Worm (Caenorhabditis elegans) whole organism, L2 larva: Measurements from ENCODE around the gene scl-2.
A peak's percentile ranks its signal among the peaks of the same experiment; 100 is the strongest.

Experiments
- C34F6.9 ChIP-seq: fragments of 150-350 bp; optimal IDR thresholded peaks from 2 replicates; lab custom pipeline; 2014; ENCODE audit warnings: missing biosample characterization, missing genetic modification characterization
- R02D3.7 ChIP-seq: fragments of 150-350 bp; optimal IDR thresholded peaks from 2 replicates; lab custom pipeline; 2014; ENCODE audit warnings: missing biosample characterization, missing genetic modification characterization
- Y55F3AM.14 ChIP-seq: fragments of 200-800 bp; sonication (Bioruptor generic); optimal IDR thresholded peaks from 2 replicates; lab custom pipeline; 2018; ENCODE audit warnings: mild to moderate bottlenecking, missing genetic modification characterization, missing compliant biosample characterization
- ZK546.5 ChIP-seq: sonication (generic microtip); optimal IDR thresholded peaks from 2 replicates; lab custom pipeline; 2017; ENCODE audit warnings: missing biosample characterization, missing genetic modification characterization
- alr-1 ChIP-seq: fragments of 150-350 bp; optimal IDR thresholded peaks from 2 replicates; lab custom pipeline; 2014; ENCODE audit warnings: missing biosample characterization, missing genetic modification characterization
- ama-1 ChIP-seq: fragments of 150-350 bp; optimal IDR thresholded peaks from 2 replicates; lab custom pipeline; 2018; ENCODE audit warnings: inconsistent platforms
- blmp-1 ChIP-seq: sonication (generic microtip); optimal IDR thresholded peaks from 2 replicates; lab custom pipeline; 2017; ENCODE audit warnings: missing genetic modification characterization, mild to moderate bottlenecking, missing compliant biosample characterization, antibody characterized with exemption, moderate library complexity; ENCODE audit not compliant: insufficient read depth
- crh-2 ChIP-seq: sonication (generic microtip); optimal IDR thresholded peaks from 2 replicates; lab custom pipeline; 2017; ENCODE audit warnings: missing biosample characterization, missing genetic modification characterization
- dmd-4 ChIP-seq: sonication (generic microtip); optimal IDR thresholded peaks from 2 replicates; lab custom pipeline; 2017; ENCODE audit warnings: missing biosample characterization, missing genetic modification characterization
- egl-27 ChIP-seq: sonication (generic microtip); optimal IDR thresholded peaks from 3 replicates; lab custom pipeline; 2017; ENCODE audit warnings: missing biosample characterization, missing genetic modification reagents, missing genetic modification characterization
- elt-1 ChIP-seq: fragments of 150-350 bp; optimal IDR thresholded peaks from 2 replicates; lab custom pipeline; 2014; ENCODE audit warnings: missing biosample characterization, missing genetic modification characterization
- elt-3 ChIP-seq: sonication (generic microtip); optimal IDR thresholded peaks from 2 replicates; lab custom pipeline; 2017; ENCODE audit warnings: missing biosample characterization, missing genetic modification characterization
- gmeb-1 ChIP-seq: fragments of 150-350 bp; optimal IDR thresholded peaks from 2 replicates; lab custom pipeline; 2014; ENCODE audit warnings: missing biosample characterization, missing genetic modification characterization
- lin-13 ChIP-seq: fragments of 150-350 bp; optimal IDR thresholded peaks from 2 replicates; lab custom pipeline; 2014; ENCODE audit warnings: missing biosample characterization, missing genetic modification reagents, missing genetic modification characterization
- mab-5 ChIP-seq: fragments of 150-350 bp; optimal IDR thresholded peaks from 2 replicates; lab custom pipeline; 2014; ENCODE audit warnings: missing biosample characterization, missing genetic modification characterization
- mbf-1 ChIP-seq: sonication (generic microtip); optimal IDR thresholded peaks from 2 replicates; lab custom pipeline; 2017; ENCODE audit warnings: missing biosample characterization, missing genetic modification characterization
- mdl-1 ChIP-seq, 2 experiments: fragments of 150-350 bp in 1 of 2; sonication (generic microtip) in 1 of 2; optimal IDR thresholded peaks; 2 replicates each; lab custom pipeline; 2017; ENCODE audit warnings: missing biosample characterization in 2 of 2, missing genetic modification characterization in 2 of 2
- nhr-10 ChIP-seq: sonication (generic microtip); optimal IDR thresholded peaks from 2 replicates; lab custom pipeline; 2017; ENCODE audit warnings: missing biosample characterization, missing genetic modification characterization
- nhr-11 ChIP-seq: fragments of 150-350 bp; optimal IDR thresholded peaks from 2 replicates; lab custom pipeline; 2014; ENCODE audit warnings: missing biosample characterization, missing genetic modification characterization
- nhr-129 ChIP-seq: fragments of 150-350 bp; optimal IDR thresholded peaks from 2 replicates; lab custom pipeline; 2014; ENCODE audit warnings: missing biosample characterization, missing genetic modification characterization
- nhr-21 ChIP-seq: fragments of 150-350 bp; optimal IDR thresholded peaks from 2 replicates; lab custom pipeline; 2014; ENCODE audit warnings: missing biosample characterization, missing genetic modification characterization
- nhr-23 ChIP-seq: fragments of 150-350 bp; optimal IDR thresholded peaks from 2 replicates; lab custom pipeline; 2014; ENCODE audit warnings: missing biosample characterization, missing genetic modification reagents, missing genetic modification characterization
- nhr-237 ChIP-seq: fragments of 150-350 bp; optimal IDR thresholded peaks from 2 replicates; lab custom pipeline; 2014; ENCODE audit warnings: missing biosample characterization, missing genetic modification characterization
- nhr-25 ChIP-seq: fragments of 150-350 bp; sonication (generic microtip); optimal IDR thresholded peaks from 3 replicates; lab custom pipeline; 2014; ENCODE audit warnings: missing biosample characterization, missing genetic modification characterization
- nhr-6 ChIP-seq: fragments of 150-350 bp; optimal IDR thresholded peaks from 2 replicates; lab custom pipeline; 2014; ENCODE audit warnings: missing biosample characterization, missing genetic modification characterization
- nhr-77 ChIP-seq: fragments of 150-350 bp; optimal IDR thresholded peaks from 2 replicates; lab custom pipeline; 2014; ENCODE audit warnings: missing biosample characterization, missing genetic modification characterization
- sma-3 ChIP-seq: sonication (generic microtip); optimal IDR thresholded peaks from 2 replicates; lab custom pipeline; 2016; ENCODE audit warnings: missing genetic modification reagents, missing genetic modification characterization, missing compliant biosample characterization
- unc-39 ChIP-seq: fragments of 150-350 bp; optimal IDR thresholded peaks from 2 replicates; lab custom pipeline; 2014; ENCODE audit warnings: missing biosample characterization, missing genetic modification characterization
- unc-55 ChIP-seq: fragments of 150-350 bp; sonication (generic microtip); optimal IDR thresholded peaks from 3 replicates; lab custom pipeline; 2014; ENCODE audit warnings: missing biosample characterization, missing genetic modification reagents, missing genetic modification characterization
- unc-62 ChIP-seq: fragments of 150-350 bp; optimal IDR thresholded peaks from 2 replicates; lab custom pipeline; 2014; ENCODE audit warnings: missing biosample characterization, missing genetic modification reagents, missing genetic modification characterization
- zag-1 ChIP-seq: fragments of 150-350 bp; optimal IDR thresholded peaks from 2 replicates; lab custom pipeline; 2014; ENCODE audit warnings: missing biosample characterization, missing genetic modification characterization
- ztf-1 ChIP-seq: fragments of 200-800 bp; sonication (Bioruptor generic); conservative IDR thresholded peaks from 2 replicates; pipeline ENCODE4 v1.3.6; 2022; ENCODE audit warnings: missing genetic modification characterization, missing compliant biosample characterization
- ztf-4 ChIP-seq: fragments of 150-350 bp; optimal IDR thresholded peaks from 2 replicates; lab custom pipeline; 2014; ENCODE audit warnings: missing biosample characterization, missing genetic modification characterization

scl-2 gene

DNA sequence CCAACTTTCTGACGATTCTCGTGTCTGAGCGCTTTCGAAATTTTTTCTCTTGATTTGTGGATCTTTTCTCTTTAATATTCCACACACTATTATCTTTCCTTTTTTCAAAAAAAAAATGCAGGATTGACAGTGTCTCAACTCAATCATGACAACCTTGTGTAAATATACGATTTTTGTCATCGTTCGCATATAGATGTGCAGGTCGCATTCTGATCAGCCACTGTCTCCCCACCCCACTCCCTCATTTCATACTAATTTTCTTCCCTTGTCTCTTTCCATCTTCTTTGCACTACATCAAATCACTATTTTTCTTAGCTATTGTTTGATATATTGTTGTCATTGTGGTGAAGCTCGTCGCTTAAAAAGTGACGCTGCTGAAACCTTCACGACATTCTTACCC, 22.2 kb upstream of the scl-2 start:
- TF ChIP-seq nhr-25 (peak; percentile 18), lin-13 (GFP tag; lab: Kevin White, UChicago) (no peak), ztf-4 (tag; lab: Kevin White, UChicago) (no peak), blmp-1 (tag; lab: Kevin White, UChicago) (no peak), gmeb-1 (tag; lab: Kevin White, UChicago) (no peak), nhr-11 (no peak), mbf-1 (no peak)

DNA sequence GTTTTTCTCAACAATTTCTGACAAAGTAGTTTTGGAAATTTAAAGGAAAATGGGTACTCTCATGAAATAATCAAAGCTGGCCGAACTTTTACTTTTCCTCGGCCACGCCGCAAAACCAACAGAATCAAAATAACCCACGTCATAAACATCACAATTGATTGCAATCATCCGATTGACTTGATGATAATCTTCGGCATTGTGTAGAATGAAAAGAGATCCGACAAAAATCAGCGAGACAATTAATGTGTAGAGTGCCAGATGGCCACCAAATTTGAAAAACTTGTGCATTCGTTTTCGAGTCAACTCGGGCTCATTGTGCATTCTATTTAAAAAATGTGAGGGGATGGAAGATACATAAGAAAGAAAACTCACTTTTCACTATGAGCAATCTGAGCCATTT, 20.7 kb upstream of the scl-2 start:
- TF ChIP-seq mab-5 (tag; lab: Kevin White, UChicago) (no peak), zag-1 (no peak), elt-1 (tag; lab: Kevin White, UChicago) (no peak)

DNA sequence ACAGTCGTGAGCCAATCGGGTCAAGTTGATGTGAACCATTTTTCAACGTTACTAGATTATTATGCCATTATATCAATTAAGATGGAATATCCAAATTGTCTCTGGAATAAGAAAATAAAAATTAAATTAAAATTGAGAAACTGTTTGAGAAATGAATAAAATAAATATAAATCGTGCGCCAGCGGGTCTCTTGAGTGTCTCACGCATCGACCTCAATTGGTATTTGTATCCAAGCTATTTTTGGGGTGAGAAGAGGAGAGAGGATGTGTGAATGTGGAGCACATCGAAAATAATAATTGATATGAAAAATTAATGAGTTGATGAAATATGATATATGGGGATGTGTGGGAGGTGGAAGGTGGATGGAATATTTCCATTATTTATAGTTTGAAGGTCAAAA, 18.6 kb upstream of the scl-2 start, which contains the start of gene F49E11.2:
TSS of gene F49E11.2 (minus strand) at position 101 of the 400 bp plus-strand sequence.
- TF ChIP-seq egl-27 (tag; lab: Kevin White, UChicago), result no peak
- no peak for TF ChIP-seq alr-1 (tag; lab: Kevin White, UChicago)
- TF ChIP-seq nhr-129, result no peak
- TF ChIP-seq nhr-6 (tag; lab: Kevin White, UChicago), result no peak
- TF ChIP-seq nhr-11, result no peak
- no peak for TF ChIP-seq ama-1 (lab: Kevin White, UChicago)
- no peak for TF ChIP-seq ztf-4 (tag; lab: Kevin White, UChicago)
- TF ChIP-seq nhr-25, result no peak
- no peak for TF ChIP-seq R02D3.7 (tag; lab: Kevin White, UChicago)
- TF ChIP-seq mab-5 (tag; lab: Kevin White, UChicago), result no peak
- TF ChIP-seq C34F6.9 (tag; lab: Kevin White, UChicago), result no peak
- TF ChIP-seq nhr-21 (tag; lab: Kevin White, UChicago), result no peak
- no peak for TF ChIP-seq crh-2 (tag; lab: Kevin White, UChicago)
- TF ChIP-seq unc-39, result no peak

DNA sequence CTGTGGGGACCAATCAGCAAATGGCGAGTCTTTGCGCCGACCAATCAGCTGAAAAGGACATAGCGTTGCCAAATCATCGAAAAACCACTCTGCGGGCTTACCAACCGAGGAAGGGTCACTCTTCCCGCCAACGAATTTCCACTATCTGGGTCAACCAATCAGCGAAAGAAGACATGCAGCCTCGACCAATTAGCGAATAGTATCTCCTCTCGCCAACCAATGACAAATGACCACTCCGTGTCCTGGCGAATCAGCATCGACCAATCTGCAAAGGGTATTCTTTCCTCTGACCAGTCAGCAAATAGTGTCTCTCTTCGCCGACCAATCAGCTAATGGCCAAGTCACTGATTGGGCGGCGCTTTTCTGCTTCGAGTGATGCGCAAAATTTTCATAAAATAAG, 16.0 kb upstream of the scl-2 start:
- TF ChIP-seq unc-55 (GFP tag; lab: Kevin White, UChicago) (no peak), dmd-4 (tag; lab: Kevin White, UChicago) (no peak)

DNA sequence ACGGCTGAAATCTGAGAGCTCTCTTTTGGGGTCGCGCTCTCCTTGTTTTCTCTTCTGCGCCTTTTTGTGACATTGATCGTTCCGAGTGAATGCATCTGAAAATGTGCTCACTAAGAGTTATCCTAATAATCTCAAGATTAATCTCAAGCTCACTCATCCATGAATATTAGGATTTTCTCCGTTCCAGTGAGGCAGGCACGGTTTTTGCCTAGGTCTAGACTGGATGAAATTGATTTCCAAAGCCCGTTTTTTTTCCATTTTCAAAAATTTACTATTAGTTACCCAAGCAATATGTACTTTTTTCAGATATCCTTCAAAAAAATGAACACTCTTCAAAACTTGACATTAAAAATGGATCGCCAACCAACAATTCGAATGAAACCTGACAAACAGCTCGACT, 15.4 kb upstream of the scl-2 start, which contains the start of gene amt-2:
TSS of gene amt-2 (plus strand) at position 301 of the 400 bp plus-strand sequence.
- no peak for TF ChIP-seq mbf-1
- no peak for TF ChIP-seq ztf-1 (GFP tag; lab: Robert Waterston, UW)
- TF ChIP-seq ZK546.5 (tag; lab: Kevin White, UChicago), result no peak
- no peak for TF ChIP-seq nhr-10 (tag; lab: Kevin White, UChicago)
- no peak for TF ChIP-seq nhr-21 (tag; lab: Kevin White, UChicago)
- TF ChIP-seq elt-1 (tag; lab: Kevin White, UChicago), result no peak
- no peak for TF ChIP-seq nhr-77 (tag; lab: Kevin White, UChicago)
- TF ChIP-seq nhr-237, result no peak
- no peak for TF ChIP-seq lin-13 (GFP tag; lab: Kevin White, UChicago)
- TF ChIP-seq mdl-1 (tag; optimal IDR thresholded peaks at IDR 0.05; lab: Kevin White, UChicago), result no peak
- no peak for TF ChIP-seq unc-62 (GFP tag; lab: Kevin White, UChicago)
- TF ChIP-seq nhr-23 (tag; lab: Kevin White, UChicago), result no peak
- TF ChIP-seq Y55F3AM.14 (GFP tag; lab: Kevin White, UChicago), result no peak
- TF ChIP-seq sma-3 (GFP tag; lab: Kevin White, UChicago), result no peak
- TF ChIP-seq egl-27 (tag; lab: Kevin White, UChicago), result no peak
- no peak for TF ChIP-seq ztf-4 (tag; lab: Kevin White, UChicago)
- no peak for TF ChIP-seq unc-55 (GFP tag; lab: Kevin White, UChicago)
- TF ChIP-seq blmp-1 (tag; lab: Kevin White, UChicago), result no peak
- no peak for TF ChIP-seq nhr-6 (tag; lab: Kevin White, UChicago)

DNA sequence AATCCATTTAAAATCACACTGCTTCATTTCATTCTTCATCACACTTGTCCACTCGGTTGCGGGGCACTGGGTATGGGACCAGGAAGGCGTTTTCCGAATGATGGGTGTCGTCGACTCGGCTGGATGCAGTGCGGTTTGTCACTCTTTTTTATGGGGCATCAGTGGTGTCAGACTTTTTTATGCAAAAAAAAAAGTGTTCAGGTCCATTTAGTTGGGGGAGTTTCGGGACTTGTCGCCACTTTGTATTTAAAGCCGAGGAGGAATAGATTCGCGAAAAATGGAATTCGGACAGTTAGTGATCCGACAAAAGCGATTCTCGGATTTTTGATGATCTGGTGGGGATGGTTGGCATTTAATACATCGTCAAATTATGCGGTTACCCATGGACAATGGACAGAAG, 12.5 kb upstream of the scl-2 start:
- TF ChIP-seq nhr-25, result no peak
- no peak for TF ChIP-seq ama-1 (lab: Kevin White, UChicago)
- no peak for TF ChIP-seq nhr-23 (tag; lab: Kevin White, UChicago)
- no peak for TF ChIP-seq unc-39
- no peak for TF ChIP-seq Y55F3AM.14 (GFP tag; lab: Kevin White, UChicago)
- TF ChIP-seq elt-3, result no peak
- TF ChIP-seq nhr-10 (tag; lab: Kevin White, UChicago), result no peak
